Worm (Caenorhabditis elegans): ENCODE results near the gene M01A8.1.

- TF ChIP-seq nhr-237 (tag; optimal IDR thresholded peaks at IDR 0.05) (no peak), lin-13 (GFP tag; optimal IDR thresholded peaks at IDR 0.05) (no peak), mep-1 (tag; optimal IDR thresholded peaks at IDR 0.05) (no peak), hlh-4 (tag; optimal IDR thresholded peaks at IDR 0.05) (no peak), mef-2 (tag; optimal IDR thresholded peaks at IDR 0.05) (no peak), unc-86 (tag; optimal IDR thresholded peaks at IDR 0.05) (no peak), efl-1 (optimal IDR thresholded peaks at IDR 0.05) (no peak), efl-1 (GFP tag; optimal IDR thresholded peaks at IDR 0.05 in 1 of 2) (no peak), lsy-2 (tag; optimal IDR thresholded peaks at IDR 0.05) (no peak), dpl-1 (GFP tag; optimal IDR thresholded peaks at IDR 0.05) (no peak), snpc-4 (tag; optimal IDR thresholded peaks at IDR 0.05) (no peak), ztf-11 (tag; optimal IDR thresholded peaks at IDR 0.05) (no peak), sox-4 (tag; optimal IDR thresholded peaks at IDR 0.05) (no peak)
Measured at ce11 chrIII:9250729-9251128, 6.3 kb upstream of the M01A8.1 start, which contains the start of gene T02C1.2.

Data from whole organism, L1 larva.